Worm (Caenorhabditis elegans) whole organism, L4 larva: ENCODE measurements around the gene Y48A6B.7.

Source experiments
- D1046.2 ChIP-seq: fragments of 200-800 bp; sonication (Bioruptor generic); IDR thresholded peaks from 2 replicates; pipeline ENCODE4 v1.3.6; 2022; ENCODE audit warnings: missing genetic modification characterization, missing compliant biosample characterization
- F44E2.7 ChIP-seq: fragments of 200-800 bp; sonication (Bioruptor generic); IDR thresholded peaks from 2 replicates; pipeline ENCODE4 v2.1.2; 2022; ENCODE audit warnings: missing genetic modification characterization, missing compliant biosample characterization
- F49E8.2 ChIP-seq: sonication (generic microtip); optimal IDR thresholded peaks from 2 replicates; lab custom pipeline; 2016; ENCODE audit warnings: missing compliant biosample characterization, mild to moderate bottlenecking, missing genetic modification characterization, borderline replicate concordance
- R02D3.7 ChIP-seq: fragments of 150-350 bp; sonication (generic microtip); optimal IDR thresholded peaks from 3 replicates; lab custom pipeline; 2014; ENCODE audit warnings: missing biosample characterization, missing genetic modification characterization
- T26A8.4 ChIP-seq: fragments of 200-800 bp; sonication (Bioruptor generic); IDR thresholded peaks from 2 replicates; pipeline ENCODE4 v1.3.6; 2022; ENCODE audit warnings: missing genetic modification characterization, missing compliant biosample characterization
- aha-1 ChIP-seq: fragments of 150-350 bp; peaks from one replicate; lab custom pipeline; 2014; ENCODE audit warnings: missing biosample characterization, missing genetic modification characterization
- aly-2 ChIP-seq: sonication (generic microtip); optimal IDR thresholded peaks from 2 replicates; lab custom pipeline; 2018; ENCODE audit warnings: missing biosample characterization, missing genetic modification characterization
- arid-1 ChIP-seq: fragments of 200-800 bp; sonication (Bioruptor generic); conservative IDR thresholded peaks from 2 replicates; pipeline ENCODE4 v1.3.6; 2022; ENCODE audit warnings: missing genetic modification reagents, missing genetic modification characterization, missing compliant biosample characterization
- attf-4 ChIP-seq: sonication (generic microtip); optimal IDR thresholded peaks from 3 replicates; lab custom pipeline; 2017; ENCODE audit warnings: missing biosample characterization, missing genetic modification characterization
- ceh-32 ChIP-seq: sonication (generic microtip); optimal IDR thresholded peaks from 2 replicates; lab custom pipeline; 2016; ENCODE audit warnings: mild to moderate bottlenecking, missing genetic modification characterization, missing compliant biosample characterization; ENCODE audit not compliant: poor library complexity
- ceh-44 ChIP-seq: fragments of 200-800 bp; sonication (Bioruptor generic); IDR thresholded peaks from 2 replicates; pipeline ENCODE4 v1.3.6; 2022; ENCODE audit warnings: missing genetic modification reagents, missing genetic modification characterization, missing compliant biosample characterization
- ces-1 ChIP-seq: fragments of 150-350 bp; sonication (generic microtip); optimal IDR thresholded peaks from 4 replicates; lab custom pipeline; 2014; ENCODE audit warnings: missing biosample characterization, missing genetic modification reagents, missing genetic modification characterization
- daf-12 ChIP-seq: fragments of 150-350 bp; optimal IDR thresholded peaks from 2 replicates; lab custom pipeline; 2014; ENCODE audit warnings: missing biosample characterization, missing genetic modification reagents, missing genetic modification characterization
- daf-8 ChIP-seq: fragments of 200-800 bp; sonication (Bioruptor generic); IDR thresholded peaks from 2 replicates; pipeline ENCODE4 v1.3.6; 2022; ENCODE audit warnings: missing genetic modification characterization, missing compliant biosample characterization
- dmd-6 ChIP-seq: fragments of 200-800 bp; sonication (Bioruptor generic); IDR thresholded peaks from 2 replicates; pipeline ENCODE4 v1.3.6; 2022; ENCODE audit warnings: missing genetic modification reagents, missing genetic modification characterization, missing compliant biosample characterization
- dpl-1 ChIP-seq: fragments of 150-350 bp; optimal IDR thresholded peaks from 2 replicates; lab custom pipeline; 2014; ENCODE audit warnings: missing biosample characterization, missing genetic modification reagents, missing genetic modification characterization
- duxl-1 ChIP-seq: sonication (generic microtip); optimal IDR thresholded peaks from 2 replicates; lab custom pipeline; 2016; ENCODE audit warnings: mild to moderate bottlenecking, missing genetic modification characterization, moderate library complexity, missing compliant biosample characterization; ENCODE audit not compliant: poor library complexity
- dve-1 ChIP-seq: sonication (generic microtip); optimal IDR thresholded peaks from 2 replicates; lab custom pipeline; 2017; ENCODE audit warnings: antibody characterized with exemption, mild to moderate bottlenecking, missing genetic modification characterization, missing compliant biosample characterization; ENCODE audit not compliant: insufficient read depth
- fos-1 ChIP-seq: fragments of 150-350 bp; optimal IDR thresholded peaks from 2 replicates; lab custom pipeline; 2014; ENCODE audit warnings: missing biosample characterization, missing genetic modification characterization
- gei-8 ChIP-seq: fragments of 200-800 bp; sonication (Bioruptor generic); optimal IDR thresholded peaks from 2 replicates; lab custom pipeline; 2018; ENCODE audit warnings: mild to moderate bottlenecking, missing genetic modification characterization, missing compliant biosample characterization
- hlh-11 ChIP-seq: fragments of 200-800 bp; sonication (Bioruptor generic); optimal IDR thresholded peaks from 2 replicates; lab custom pipeline; 2018; ENCODE audit warnings: mild to moderate bottlenecking, missing genetic modification characterization, missing compliant biosample characterization
- hlh-30 ChIP-seq: sonication (generic microtip); optimal IDR thresholded peaks from 2 replicates; lab custom pipeline; 2017; ENCODE audit warnings: antibody characterized with exemption, mild to moderate bottlenecking, missing genetic modification characterization, missing compliant biosample characterization; ENCODE audit not compliant: insufficient read depth
- hmg-1.1 ChIP-seq: fragments of 200-800 bp; sonication (Bioruptor generic); IDR thresholded peaks from 2 replicates; pipeline ENCODE4 v1.3.6; 2022; ENCODE audit warnings: missing genetic modification reagents, missing genetic modification characterization, missing compliant biosample characterization
- lin-13 ChIP-seq: fragments of 150-350 bp; optimal IDR thresholded peaks from 2 replicates; lab custom pipeline; 2014; ENCODE audit warnings: missing biosample characterization, missing genetic modification reagents, missing genetic modification characterization
- lin-15B ChIP-seq: fragments of 150-350 bp; sonication (generic microtip); optimal IDR thresholded peaks from 3 replicates; lab custom pipeline; 2014; ENCODE audit warnings: missing biosample characterization, missing genetic modification characterization
- lin-39 ChIP-seq: fragments of 150-350 bp; optimal IDR thresholded peaks from 2 replicates; lab custom pipeline; 2014; ENCODE audit warnings: missing biosample characterization, missing genetic modification reagents, missing genetic modification characterization
- madf-5 ChIP-seq, 2 experiments: fragments of 200-800 bp; sonication (Bioruptor generic); IDR thresholded peaks; 2 replicates each; pipeline ENCODE4 v1.3.6; 2022; ENCODE audit warnings: missing compliant biosample characterization in 2 of 2, missing genetic modification characterization in 2 of 2
- madf-9 ChIP-seq: fragments of 200-800 bp; sonication (Bioruptor generic); conservative IDR thresholded peaks from 2 replicates; pipeline ENCODE4 v1.3.6; 2022; ENCODE audit warnings: missing genetic modification reagents, missing genetic modification characterization, missing compliant biosample characterization
- nhr-11 ChIP-seq: fragments of 150-350 bp; optimal IDR thresholded peaks from 2 replicates; lab custom pipeline; 2014; ENCODE audit warnings: missing biosample characterization, missing genetic modification characterization
- nhr-111 ChIP-seq: fragments of 200-800 bp; sonication (Bioruptor generic); optimal IDR thresholded peaks from 2 replicates; lab custom pipeline; 2018; ENCODE audit warnings: mild to moderate bottlenecking, missing genetic modification characterization, missing compliant biosample characterization
- nhr-237 ChIP-seq: sonication (generic microtip); optimal IDR thresholded peaks from 2 replicates; lab custom pipeline; 2017; ENCODE audit warnings: missing biosample characterization, missing genetic modification characterization
- nhr-25 ChIP-seq: sonication (generic microtip); optimal IDR thresholded peaks from 2 replicates; lab custom pipeline; 2017; ENCODE audit warnings: missing genetic modification characterization, mild to moderate bottlenecking, missing compliant biosample characterization, antibody characterized with exemption, moderate library complexity, borderline replicate concordance; ENCODE audit not compliant: insufficient read depth
- nhr-41 ChIP-seq: fragments of 200-800 bp; sonication (Bioruptor generic); IDR thresholded peaks from 2 replicates; pipeline ENCODE4 v1.3.6; 2022; ENCODE audit warnings: missing genetic modification reagents, missing genetic modification characterization, missing compliant biosample characterization
- nhr-42 ChIP-seq: fragments of 200-800 bp; sonication (Bioruptor generic); IDR thresholded peaks from 2 replicates; pipeline ENCODE4 v1.3.6; 2022; ENCODE audit warnings: missing genetic modification characterization, missing compliant biosample characterization
- nhr-48 ChIP-seq: sonication (generic microtip); optimal IDR thresholded peaks from 2 replicates; lab custom pipeline; 2016; ENCODE audit warnings: mild to moderate bottlenecking, missing genetic modification characterization, missing compliant biosample characterization
- nhr-77 ChIP-seq: fragments of 150-350 bp; optimal IDR thresholded peaks from 2 replicates; lab custom pipeline; 2014; ENCODE audit warnings: missing biosample characterization, missing genetic modification characterization
- pha-4 ChIP-seq, 2 experiments: fragments of 150-350 bp in 1 of 2; fragments of 200-800 bp in 1 of 2; sonication (Bioruptor generic) in 1 of 2; IDR thresholded peaks in 1 of 2; optimal IDR thresholded peaks in 1 of 2; 2 replicates each; pipeline versions ENCODE4 v1.3.6 to Lab custom; 2014 to 2022; ENCODE audit warnings: missing genetic modification characterization in 2 of 2, missing genetic modification reagents in 2 of 2, missing biosample characterization in 1 of 2, missing compliant biosample characterization in 1 of 2
- rbr-2 ChIP-seq: sonication (generic microtip); optimal IDR thresholded peaks from 2 replicates; lab custom pipeline; 2016; ENCODE audit warnings: missing genotype, missing genetic modification characterization, missing compliant biosample characterization
- saeg-2 ChIP-seq: fragments of 200-800 bp; sonication (Bioruptor generic); IDR thresholded peaks from 2 replicates; pipeline ENCODE4 v1.3.6; 2022; ENCODE audit warnings: missing genetic modification reagents, missing genetic modification characterization, missing compliant biosample characterization
- sdz-12 ChIP-seq: fragments of 200-800 bp; sonication (Bioruptor generic); optimal IDR thresholded peaks from 2 replicates; lab custom pipeline; 2018; ENCODE audit warnings: mild to moderate bottlenecking, missing genetic modification characterization, missing compliant biosample characterization
- set-16 ChIP-seq: fragments of 200-800 bp; sonication (Bioruptor generic); IDR thresholded peaks from 2 replicates; pipeline ENCODE4 v1.3.6; 2022; ENCODE audit warnings: missing genetic modification reagents, missing genetic modification characterization, missing compliant biosample characterization
- snpc-1.2 ChIP-seq: fragments of 200-800 bp; sonication (Bioruptor generic); IDR thresholded peaks from 2 replicates; pipeline ENCODE4 v1.3.6; 2022; ENCODE audit warnings: missing genetic modification reagents, missing genetic modification characterization, missing compliant biosample characterization
- snpc-4 ChIP-seq: fragments of 150-350 bp; optimal IDR thresholded peaks from 2 replicates; lab custom pipeline; 2014; ENCODE audit warnings: missing biosample characterization, missing genetic modification characterization
- spr-3 ChIP-seq: fragments of 200-800 bp; sonication (Bioruptor generic); optimal IDR thresholded peaks from 2 replicates; lab custom pipeline; 2018; ENCODE audit warnings: mild to moderate bottlenecking, missing genetic modification characterization, missing compliant biosample characterization
- tag-97 ChIP-seq: fragments of 200-800 bp; sonication (Bioruptor generic); IDR thresholded peaks from 2 replicates; pipeline ENCODE4 v1.3.6; 2022; ENCODE audit warnings: missing genetic modification characterization, missing compliant biosample characterization
- tra-1 ChIP-seq: fragments of 200-800 bp; sonication (Bioruptor generic); IDR thresholded peaks from 2 replicates; pipeline ENCODE4 v1.3.6; 2022; ENCODE audit warnings: missing genetic modification reagents, missing genetic modification characterization, missing compliant biosample characterization
- unc-39 ChIP-seq: sonication (generic microtip); optimal IDR thresholded peaks from 2 replicates; lab custom pipeline; 2017; ENCODE audit warnings: missing biosample characterization, missing genetic modification characterization
- vab-7 ChIP-seq: fragments of 200-800 bp; sonication (Bioruptor generic); IDR thresholded peaks from 2 replicates; pipeline ENCODE4 v1.3.6; 2022; ENCODE audit warnings: missing genetic modification reagents, missing genetic modification characterization, missing compliant biosample characterization
- zip-2 ChIP-seq: fragments of 150-350 bp; optimal IDR thresholded peaks from 2 replicates; lab custom pipeline; 2014; ENCODE audit warnings: missing biosample characterization, missing genetic modification characterization
- ztf-11 ChIP-seq: fragments of 150-350 bp; optimal IDR thresholded peaks from 2 replicates; lab custom pipeline; 2014; ENCODE audit warnings: missing biosample characterization, missing genetic modification characterization

Y48A6B.7 gene

ce11 chrIII:11066691-11067090 is 40.3 kb upstream of the Y48A6B.7 start (continued):
- no peak for TF ChIP-seq nhr-237
- TF ChIP-seq fos-1 (tag; lab: Kevin White, UChicago), result no peak
- peak; percentile 67 for TF ChIP-seq hlh-11
- TF ChIP-seq nhr-111 (GFP tag; lab: Kevin White, UChicago), result no peak
- TF ChIP-seq set-16 (GFP tag; lab: Robert Waterston, UW), result peak; percentile 64
- TF ChIP-seq lin-39 (tag; lab: Kevin White, UChicago), result no peak
- no peak for TF ChIP-seq R02D3.7 (tag; lab: Kevin White, UChicago)
- peak; percentile 85 for TF ChIP-seq rbr-2
- peak; percentile 69 to 91; a peak in 3 of 4 replicates for TF ChIP-seq madf-5 (GFP tag; IDR thresholded peaks at IDR 0.05; lab: Robert Waterston, UW)
- TF ChIP-seq F44E2.7 (GFP tag; lab: Robert Waterston, UW), result no peak; the same call in 1 of the 2 replicates
- peak; percentile 49 for TF ChIP-seq lin-13
- TF ChIP-seq ztf-11, result no peak
- TF ChIP-seq madf-9 (GFP tag; lab: Robert Waterston, UW), result peak; percentile 90
- TF ChIP-seq zip-2 (tag; lab: Kevin White, UChicago), result peak; percentile 80
- peak; percentile 79 for TF ChIP-seq duxl-1
- TF ChIP-seq sdz-12 (GFP tag; lab: Kevin White, UChicago), result no peak
- TF ChIP-seq dmd-6, result peak; percentile 85
- peak; percentile 86 for TF ChIP-seq snpc-1.2 (GFP tag; lab: Robert Waterston, UW)
- peak; percentile 60 for TF ChIP-seq F49E8.2 (tag; lab: Kevin White, UChicago)
- TF ChIP-seq ceh-32 (tag; lab: Kevin White, UChicago), result no peak
- TF ChIP-seq daf-12 (tag; lab: Kevin White, UChicago), result no peak
- no peak for TF ChIP-seq snpc-4
- TF ChIP-seq arid-1 (GFP tag; lab: Robert Waterston, UW), result peak; percentile 94
- TF ChIP-seq aha-1, result peak; percentile 98
- no peak for TF ChIP-seq attf-4 (tag; lab: Kevin White, UChicago)
- peak; percentile 61 for TF ChIP-seq nhr-48
- TF ChIP-seq nhr-41 (GFP tag; lab: Robert Waterston, UW), result peak; percentile 61; the same call in 1 of the 2 replicates
- no peak for TF ChIP-seq lin-15B
- TF ChIP-seq tag-97 (GFP tag; lab: Robert Waterston, UW), result no peak
- no peak for TF ChIP-seq aly-2 (tag; lab: Kevin White, UChicago)
- TF ChIP-seq saeg-2 (GFP tag; lab: Robert Waterston, UW), result peak; percentile 71; the same call in 1 of the 2 replicates
- TF ChIP-seq dve-1 (tag; lab: Kevin White, UChicago), result peak; percentile 79
- TF ChIP-seq D1046.2 (GFP tag; lab: Robert Waterston, UW), result peak; percentile 78; the same call in 1 of the 2 replicates
- TF ChIP-seq nhr-77, result peak; percentile 50
- peak; percentile 72 for TF ChIP-seq dpl-1 (GFP tag; lab: Kevin White, UChicago)
- TF ChIP-seq nhr-42, result peak; percentile 73
- peak; percentile 96 for TF ChIP-seq hmg-1.1
- TF ChIP-seq gei-8 (GFP tag; lab: Kevin White, UChicago), result peak; percentile 74
- peak; percentile 21 for TF ChIP-seq nhr-11 (tag; lab: Kevin White, UChicago)
- no peak for TF ChIP-seq ces-1 (GFP tag; lab: Kevin White, UChicago)
- TF ChIP-seq nhr-25 (tag; lab: Kevin White, UChicago), result peak; percentile 63
- peak; percentile 95 for TF ChIP-seq pha-4 (GFP tag; IDR thresholded peaks at IDR 0.05; lab: Robert Waterston, UW)
- TF ChIP-seq pha-4 (tag; optimal IDR thresholded peaks at IDR 0.05; lab: Kevin White, UChicago), result no peak
- peak; percentile 95 for TF ChIP-seq T26A8.4 (GFP tag; lab: Robert Waterston, UW)
- peak; percentile 76 for TF ChIP-seq hlh-30 (tag; lab: Kevin White, UChicago)
- no peak for TF ChIP-seq daf-8 (GFP tag; lab: Robert Waterston, UW)
- peak; percentile 71; the same call in 1 of the 2 replicates for TF ChIP-seq ceh-44
- TF ChIP-seq unc-39 (tag; lab: Kevin White, UChicago), result no peak
- TF ChIP-seq spr-3 (GFP tag; lab: Kevin White, UChicago), result peak; percentile 82
- TF ChIP-seq vab-7 (GFP tag; lab: Robert Waterston, UW), result peak; percentile 91
- peak; percentile 88 for TF ChIP-seq tra-1 (GFP tag; lab: Robert Waterston, UW)
